Worm (Caenorhabditis elegans) whole organism, L1 larva: ENCODE data around the gene R166.3.
A peak's percentile ranks its signal among the peaks of the same experiment; 100 is the strongest.

Source experiments
- Y116A8C.19 ChIP-seq: sonication (generic microtip); optimal IDR thresholded peaks from 2 replicates; lab custom pipeline; 2016; ENCODE audit warnings: missing compliant biosample characterization, missing genetic modification characterization, borderline replicate concordance
- aha-1 ChIP-seq: fragments of 150-350 bp; optimal IDR thresholded peaks from 2 replicates; lab custom pipeline; 2014; ENCODE audit warnings: missing biosample characterization, missing genetic modification characterization
- aly-2 ChIP-seq: fragments of 150-350 bp; optimal IDR thresholded peaks from 2 replicates; lab custom pipeline; 2014; ENCODE audit warnings: missing biosample characterization, missing genetic modification characterization
- blmp-1 ChIP-seq: fragments of 150-350 bp; optimal IDR thresholded peaks from 2 replicates; lab custom pipeline; 2014; ENCODE audit warnings: missing biosample characterization, missing genetic modification characterization
- ceh-63 ChIP-seq: fragments of 200-800 bp; sonication (Bioruptor generic); optimal IDR thresholded peaks from 2 replicates; lab custom pipeline; 2018; ENCODE audit warnings: mild to moderate bottlenecking, missing genetic modification characterization, missing compliant biosample characterization
- ceh-88 ChIP-seq: fragments of 200-800 bp; sonication (Bioruptor generic); IDR thresholded peaks from 2 replicates; pipeline ENCODE4 v1.3.6; 2022; ENCODE audit warnings: missing genetic modification characterization, missing compliant biosample characterization
- dpl-1 ChIP-seq, 3 experiments: fragments of 150-350 bp in 2 of 3; sonication (generic microtip) in 1 of 3; optimal IDR thresholded peaks; 2 replicates each; lab custom pipeline; 2014 to 2017; ENCODE audit warnings: missing biosample characterization in 3 of 3, missing genetic modification characterization in 3 of 3, missing genetic modification reagents in 3 of 3
- dsc-1 ChIP-seq: sonication (generic microtip); optimal IDR thresholded peaks from 2 replicates; lab custom pipeline; 2016; ENCODE audit warnings: mild to moderate bottlenecking, missing genetic modification characterization, missing compliant biosample characterization
- efl-1 ChIP-seq, 4 experiments: fragments of 150-350 bp; optimal IDR thresholded peaks in 3 of 4; peaks in 1 of 4; 1 replicate in 1 of 4; 2 replicates in 3 of 4; lab custom pipeline; 2014; ENCODE audit warnings: missing biosample characterization in 2 of 4, missing genetic modification characterization in 2 of 4, missing genetic modification reagents in 2 of 4
- egl-13 ChIP-seq: sonication (generic microtip); optimal IDR thresholded peaks from 2 replicates; lab custom pipeline; 2016; ENCODE audit warnings: missing genotype, missing genetic modification reagents, missing genetic modification characterization, missing compliant biosample characterization
- egl-27 ChIP-seq, 2 experiments: fragments of 150-350 bp in 1 of 2; sonication (generic microtip); optimal IDR thresholded peaks; 3 replicates each; lab custom pipeline; 2017 to 2018; ENCODE audit warnings: missing biosample characterization in 2 of 2, missing genetic modification characterization in 2 of 2, missing genetic modification reagents in 2 of 2
- elt-2 ChIP-seq: sonication (generic microtip); optimal IDR thresholded peaks from 2 replicates; lab custom pipeline; 2016; ENCODE audit warnings: missing genetic modification characterization, mild to moderate bottlenecking, inconsistent platforms, missing compliant biosample characterization, missing genetic modification reagents
- elt-3 ChIP-seq, 6 experiments: fragments of 150-350 bp in 1 of 6; sonication (generic microtip); optimal IDR thresholded peaks; 2 replicates each; lab custom pipeline; 2017 to 2018; ENCODE audit warnings: missing biosample characterization in 6 of 6, missing genetic modification characterization in 6 of 6, inconsistent platforms in 1 of 6
- fkh-4 ChIP-seq: sonication (generic microtip); optimal IDR thresholded peaks from 2 replicates; lab custom pipeline; 2016; ENCODE audit warnings: missing compliant biosample characterization, missing genetic modification characterization, borderline replicate concordance
- fkh-8 ChIP-seq: sonication (generic microtip); optimal IDR thresholded peaks from 2 replicates; lab custom pipeline; 2016; ENCODE audit warnings: mild to moderate bottlenecking, missing genetic modification characterization, missing compliant biosample characterization
- fos-1 ChIP-seq: fragments of 150-350 bp; optimal IDR thresholded peaks from 2 replicates; lab custom pipeline; 2014; ENCODE audit warnings: missing biosample characterization, missing genetic modification characterization
- grh-1 ChIP-seq: fragments of 200-800 bp; sonication (Bioruptor generic); IDR thresholded peaks from 2 replicates; pipeline ENCODE4 v1.3.6; 2022; ENCODE audit warnings: missing genetic modification reagents, missing genetic modification characterization, missing compliant biosample characterization
- hlh-4 ChIP-seq: sonication (generic microtip); optimal IDR thresholded peaks from 2 replicates; lab custom pipeline; 2016; ENCODE audit warnings: mild to moderate bottlenecking, missing genetic modification characterization, missing compliant biosample characterization
- hpl-2 ChIP-seq: fragments of 150-350 bp; optimal IDR thresholded peaks from 2 replicates; lab custom pipeline; 2014; ENCODE audit warnings: missing biosample characterization, missing genetic modification reagents, missing genetic modification characterization
- lin-14 ChIP-seq: fragments of 200-800 bp; sonication (Bioruptor generic); optimal IDR thresholded peaks from 2 replicates; lab custom pipeline; 2018; ENCODE audit warnings: mild to moderate bottlenecking, missing genetic modification characterization, moderate library complexity, missing compliant biosample characterization
- lin-39 ChIP-seq: fragments of 150-350 bp; optimal IDR thresholded peaks from 2 replicates; lab custom pipeline; 2014; ENCODE audit warnings: missing biosample characterization, missing genetic modification reagents, missing genetic modification characterization
- lir-3 ChIP-seq: sonication (generic microtip); optimal IDR thresholded peaks from 2 replicates; lab custom pipeline; 2016; ENCODE audit warnings: mild to moderate bottlenecking, missing genetic modification characterization, moderate library complexity, missing compliant biosample characterization; ENCODE audit not compliant: poor library complexity
- lsy-2 ChIP-seq, 2 experiments: fragments of 150-350 bp; optimal IDR thresholded peaks; 2 replicates each; lab custom pipeline; 2014; ENCODE audit warnings: missing biosample characterization in 2 of 2, missing genetic modification characterization in 2 of 2
- mdl-1 ChIP-seq, 2 experiments: fragments of 150-350 bp; optimal IDR thresholded peaks; 2 replicates each; lab custom pipeline; 2014 to 2017; ENCODE audit warnings: missing biosample characterization in 2 of 2, missing genetic modification characterization in 2 of 2, inconsistent platforms in 1 of 2
- mef-2 ChIP-seq: fragments of 150-350 bp; optimal IDR thresholded peaks from 2 replicates; lab custom pipeline; 2014; ENCODE audit warnings: missing biosample characterization, missing genetic modification characterization
- mep-1 ChIP-seq: fragments of 150-350 bp; optimal IDR thresholded peaks from 2 replicates; lab custom pipeline; 2014; ENCODE audit warnings: missing biosample characterization, missing genetic modification characterization
- nhr-20 ChIP-seq: sonication (generic microtip); optimal IDR thresholded peaks from 2 replicates; lab custom pipeline; 2016; ENCODE audit warnings: mild to moderate bottlenecking, missing genetic modification characterization, missing compliant biosample characterization
- nhr-47 ChIP-seq: sonication (generic microtip); optimal IDR thresholded peaks from 2 replicates; lab custom pipeline; 2016; ENCODE audit warnings: mild to moderate bottlenecking, missing genetic modification characterization, moderate library complexity, missing compliant biosample characterization
- nhr-71 ChIP-seq: sonication (generic microtip); optimal IDR thresholded peaks from 2 replicates; lab custom pipeline; 2016; ENCODE audit warnings: mild to moderate bottlenecking, missing genetic modification characterization, moderate library complexity, missing compliant biosample characterization
- nhr-76 ChIP-seq: sonication (generic microtip); optimal IDR thresholded peaks from 2 replicates; lab custom pipeline; 2017; ENCODE audit warnings: missing biosample characterization, missing genetic modification characterization
- nhr-77 ChIP-seq: fragments of 150-350 bp; optimal IDR thresholded peaks from 2 replicates; lab custom pipeline; 2014; ENCODE audit warnings: missing biosample characterization, missing genetic modification characterization
- nhr-85 ChIP-seq: sonication (generic microtip); peaks from one replicate; lab custom pipeline; 2016; ENCODE audit warnings: missing genetic modification characterization, inconsistent platforms, missing compliant biosample characterization
- nhr-90 ChIP-seq: sonication (generic microtip); optimal IDR thresholded peaks from 2 replicates; lab custom pipeline; 2016; ENCODE audit warnings: mild to moderate bottlenecking, missing genetic modification characterization, missing compliant biosample characterization; ENCODE audit not compliant: poor library complexity
- pag-3 ChIP-seq: sonication (generic microtip); optimal IDR thresholded peaks from 2 replicates; lab custom pipeline; 2017; ENCODE audit warnings: missing genetic modification characterization, mild to moderate bottlenecking, missing compliant biosample characterization, antibody characterized with exemption, borderline replicate concordance; ENCODE audit not compliant: insufficient read depth
- pqm-1 ChIP-seq: sonication (generic microtip); optimal IDR thresholded peaks from 3 replicates; lab custom pipeline; 2017; ENCODE audit warnings: missing biosample characterization, missing genetic modification characterization
- skn-1 ChIP-seq: fragments of 150-350 bp; optimal IDR thresholded peaks from 2 replicates; lab custom pipeline; 2014; ENCODE audit warnings: missing biosample characterization, missing genetic modification characterization
- snpc-4 ChIP-seq: fragments of 150-350 bp; optimal IDR thresholded peaks from 2 replicates; lab custom pipeline; 2014; ENCODE audit warnings: missing biosample characterization, missing genetic modification characterization
- snu-23 ChIP-seq: sonication (generic microtip); optimal IDR thresholded peaks from 2 replicates; lab custom pipeline; 2016; ENCODE audit warnings: missing genetic modification characterization, missing compliant biosample characterization
- swsn-7 ChIP-seq: sonication (generic microtip); optimal IDR thresholded peaks from 2 replicates; lab custom pipeline; 2016; ENCODE audit warnings: missing genetic modification characterization, missing compliant biosample characterization
- tlp-1 ChIP-seq: fragments of 150-350 bp; optimal IDR thresholded peaks from 2 replicates; lab custom pipeline; 2014; ENCODE audit warnings: missing biosample characterization, missing genetic modification characterization
- unc-130 ChIP-seq: fragments of 150-350 bp; optimal IDR thresholded peaks from 2 replicates; lab custom pipeline; 2017; ENCODE audit warnings: missing biosample characterization, missing genetic modification characterization, inconsistent platforms
- unc-86 ChIP-seq: sonication (generic microtip); optimal IDR thresholded peaks from 2 replicates; lab custom pipeline; 2016; ENCODE audit warnings: missing genetic modification characterization, missing compliant biosample characterization
- vab-15 ChIP-seq: sonication (generic microtip); optimal IDR thresholded peaks from 2 replicates; lab custom pipeline; 2017; ENCODE audit warnings: missing genotype, mild to moderate bottlenecking, missing genetic modification characterization, missing compliant biosample characterization
- xbp-1 ChIP-seq: sonication (generic microtip); optimal IDR thresholded peaks from 2 replicates; lab custom pipeline; 2016; ENCODE audit warnings: missing genetic modification characterization, missing compliant biosample characterization
- ztf-4 ChIP-seq: fragments of 150-350 bp; optimal IDR thresholded peaks from 2 replicates; lab custom pipeline; 2014; ENCODE audit warnings: missing biosample characterization, missing genetic modification characterization

R166.3 gene

ce11 chrII:10551985-10552736, 13.0 kb upstream of the R166.3 start (continued):
- TF ChIP-seq nhr-47 (tag; lab: Kevin White, UChicago) = peak; percentile 97
- peak; percentile 96 for TF ChIP-seq blmp-1
- TF ChIP-seq nhr-85 (tag; lab: Kevin White, UChicago) = peak; percentile 100
- peak; percentile 21 for TF ChIP-seq vab-15
- no peak for TF ChIP-seq hlh-4 (tag; lab: Kevin White, UChicago)
- TF ChIP-seq mep-1 (tag; lab: Kevin White, UChicago) = peak; percentile 99
- peak; percentile 90 for TF ChIP-seq xbp-1
- no peak for TF ChIP-seq tlp-1 (tag; lab: Kevin White, UChicago)
- no peak for TF ChIP-seq pag-3 (tag; lab: Kevin White, UChicago)
- peak; percentile 76 for TF ChIP-seq ceh-88 (GFP tag; lab: Robert Waterston, UW)
- TF ChIP-seq fkh-4 = no peak
- peak; percentile 92 to 96 for TF ChIP-seq lsy-2 (tag; optimal IDR thresholded peaks at IDR 0.05; lab: Kevin White, UChicago)
- TF ChIP-seq snpc-4 (tag; lab: Kevin White, UChicago) = peak; percentile 77
- TF ChIP-seq egl-27 (tag; optimal IDR thresholded peaks at IDR 0.05; lab: Kevin White, UChicago) = peak; percentile 75 to 94

ce11 chrII:10550872-10551647, 11.9 kb upstream of the R166.3 start:
- TF ChIP-seq snu-23 (GFP tag; lab: Kevin White, UChicago) (peak; percentile 12), grh-1 (GFP tag; lab: Robert Waterston, UW) (peak; percentile 57; the same call in 1 of the 2 replicates), mef-2 (tag; lab: Kevin White, UChicago) (no peak), ceh-63 (no peak), fos-1 (tag; lab: Kevin White, UChicago) (no peak), pag-3 (tag; lab: Kevin White, UChicago) (no peak), unc-86 (tag; lab: Kevin White, UChicago) (no peak), nhr-71 (tag; lab: Kevin White, UChicago) (peak; percentile 58), nhr-85 (tag; lab: Kevin White, UChicago) (peak; percentile 20), nhr-90 (tag; lab: Kevin White, UChicago) (peak; percentile 47), fkh-8 (peak; percentile 69), mep-1 (tag; lab: Kevin White, UChicago) (peak; percentile 54), aha-1 (tag; lab: Kevin White, UChicago) (no peak), efl-1 (optimal IDR thresholded peaks at IDR 0.05; lab: Kevin White, UChicago) (no peak), efl-1 (GFP tag; optimal IDR thresholded peaks at IDR 0.05 in 1 of 2; lab: Kevin White, UChicago) (peak in 1 of 2 experiments; percentile 16), lsy-2 (tag; optimal IDR thresholded peaks at IDR 0.05; lab: Kevin White, UChicago) (peak; percentile 14 to 26), lir-3 (tag; lab: Kevin White, UChicago) (no peak), ztf-4 (tag; lab: Kevin White, UChicago) (peak; percentile 23), mdl-1 (tag; optimal IDR thresholded peaks at IDR 0.05; lab: Kevin White, UChicago) (peak in 1 of 2 experiments; percentile 35), pqm-1 (tag; lab: Kevin White, UChicago) (no peak), elt-2 (tag; lab: Kevin White, UChicago) (peak; percentile 9), unc-130 (peak; percentile 12), dsc-1 (tag; lab: Kevin White, UChicago) (peak; percentile 32), lin-14 (GFP tag; lab: Kevin White, UChicago) (peak; percentile 1), egl-13 (tag; lab: Kevin White, UChicago) (no peak), nhr-77 (no peak), aly-2 (tag; lab: Kevin White, UChicago) (no peak), xbp-1 (peak; percentile 5), hpl-2 (GFP tag; lab: Kevin White, UChicago) (no peak), dpl-1 (GFP tag; optimal IDR thresholded peaks at IDR 0.05; lab: Kevin White, UChicago) (no peak), elt-3 (tag; optimal IDR thresholded peaks at IDR 0.05; lab: Kevin White, UChicago) (peak in 1 of 6 experiments; percentile 74), skn-1 (peak; percentile 5), swsn-7 (tag; lab: Kevin White, UChicago) (peak; percentile 23), blmp-1 (peak; percentile 28), nhr-47 (tag; lab: Kevin White, UChicago) (peak; percentile 38), lin-39 (peak; percentile 12), nhr-20 (tag; lab: Kevin White, UChicago) (peak; percentile 39), hlh-4 (tag; lab: Kevin White, UChicago) (no peak), nhr-76 (tag; lab: Kevin White, UChicago) (no peak), Y116A8C.19 (no peak)
